Worm (Caenorhabditis elegans): Measurements from ENCODE around the gene clec-6.

The clec-6 gene

DNA sequence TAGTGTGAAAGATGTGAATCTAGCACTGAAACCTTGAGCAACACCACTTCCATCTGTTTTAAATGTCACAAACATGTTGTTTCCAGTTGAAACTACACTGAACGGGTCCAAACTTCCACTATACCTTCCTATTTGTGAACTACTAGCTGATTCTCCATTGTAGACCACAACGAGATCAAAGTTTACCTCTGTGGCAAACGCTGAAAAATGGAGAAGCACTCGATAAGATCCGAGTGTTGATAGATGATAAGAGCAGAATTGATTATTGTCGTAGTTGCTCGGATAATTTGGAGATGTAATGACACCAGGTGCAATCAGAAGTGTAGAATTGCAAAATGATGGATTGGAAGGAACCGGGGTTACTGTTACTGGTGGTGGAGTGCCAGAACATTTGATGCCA, 5.3 kb downstream of the clec-6 start:
- TF ChIP-seq elt-2 (tag; optimal IDR thresholded peaks at IDR 0.05) (peak; percentile 72), pqm-1 (tag; optimal IDR thresholded peaks at IDR 0.05) (peak; percentile 37), tbx-2 (tag; optimal IDR thresholded peaks at IDR 0.05) (no peak)

DNA sequence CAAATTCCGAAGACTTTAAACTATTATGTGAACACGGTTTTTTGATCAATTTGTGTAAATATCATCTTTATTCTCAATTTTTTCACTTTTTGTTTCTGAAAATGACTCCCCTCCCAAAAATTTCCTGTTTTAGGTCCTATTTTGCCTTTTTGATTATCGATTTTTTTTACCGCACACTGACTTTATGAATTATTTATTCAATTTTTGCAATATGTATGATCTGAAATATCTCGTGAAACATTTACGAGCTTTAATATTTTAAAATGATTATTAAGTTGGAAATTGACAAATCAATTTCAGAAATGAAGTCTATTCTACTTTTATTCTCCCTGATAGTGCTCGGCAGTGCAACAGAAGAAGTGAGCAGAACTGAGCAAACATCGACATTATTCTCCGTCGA, 7.8 kb downstream of the clec-6 start, which contains the start of gene C35D10.1:
C35D10.1 (plus strand) TSS at position 301 of the 400 bp plus-strand sequence.
- TF ChIP-seq ceh-28 (tag; optimal IDR thresholded peaks at IDR 0.05) (peak; percentile 15), nfya-1 (tag; optimal IDR thresholded peaks at IDR 0.05; ENCODE audit: insufficient read depth) (no peak)

DNA sequence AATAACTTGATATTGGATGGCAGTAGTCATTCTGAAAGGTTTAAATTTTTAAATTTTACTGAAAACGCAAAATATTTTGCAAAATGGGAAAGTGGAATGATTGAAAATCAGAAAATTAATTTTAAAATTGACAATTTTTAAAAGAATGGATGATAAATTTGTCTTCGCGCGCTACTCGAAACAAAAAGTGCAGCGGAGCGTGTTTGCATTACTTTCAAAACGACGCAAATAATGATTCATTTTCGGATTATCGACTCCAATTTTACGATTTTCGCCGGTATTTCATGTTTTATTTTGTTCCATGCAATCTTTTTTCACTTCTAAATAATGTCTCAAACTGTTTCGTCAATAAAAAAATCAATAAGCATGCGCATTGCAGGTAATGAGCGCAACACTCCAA, 9.0 kb downstream of the clec-6 start, which contains the start of the genes tost-1 and arx-6:
tost-1 (minus strand) TSS at position 31 of the 400 bp plus-strand sequence.
arx-6 (plus strand) TSS at position 378 of the 400 bp plus-strand sequence.
- TF ChIP-seq nhr-237 (tag; optimal IDR thresholded peaks at IDR 0.05) (no peak), nfya-1 (tag; optimal IDR thresholded peaks at IDR 0.05; ENCODE audit: insufficient read depth) (peak; percentile 47), egl-5 (tag; optimal IDR thresholded peaks at IDR 0.05) (no peak), skn-1 (tag; optimal IDR thresholded peaks at IDR 0.05) (peak; percentile 27), elt-2 (tag; optimal IDR thresholded peaks at IDR 0.05) (peak; percentile 3), lin-15B (tag; optimal IDR thresholded peaks at IDR 0.05) (peak; percentile 61), snpc-4 (tag; optimal IDR thresholded peaks at IDR 0.05) (peak; percentile 29)

DNA sequence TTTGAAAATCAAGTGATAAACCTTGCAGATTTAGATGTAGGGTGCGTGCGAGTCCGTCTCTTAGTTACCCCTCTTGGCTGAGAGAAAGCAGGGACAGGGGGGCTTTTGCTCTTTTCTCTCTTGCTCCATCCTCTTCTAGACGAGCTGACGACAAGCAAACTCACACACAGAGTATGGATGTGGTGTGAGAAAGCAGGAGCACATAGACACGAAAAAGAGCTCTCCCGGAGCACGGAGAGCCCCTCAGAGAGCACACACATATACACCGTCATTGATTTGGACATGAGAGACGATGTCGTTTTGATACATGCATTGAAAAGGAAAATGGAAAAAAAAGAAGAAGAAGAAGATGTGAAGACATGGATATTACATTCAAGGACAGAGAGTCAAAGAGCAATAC, 11.6 kb downstream of the clec-6 start:
- TF ChIP-seq ZK546.5 (tag; optimal IDR thresholded peaks at IDR 0.05) = no peak
- no peak for TF ChIP-seq ceh-82 (tag; optimal IDR thresholded peaks at IDR 0.05)
- TF ChIP-seq fos-1 (tag; optimal IDR thresholded peaks at IDR 0.05) = no peak
- TF ChIP-seq fkh-2 (tag; optimal IDR thresholded peaks at IDR 0.05) = no peak
- no peak for TF ChIP-seq mdl-1 (tag; optimal IDR thresholded peaks at IDR 0.05)
- no peak for TF ChIP-seq nhr-28 (tag; optimal IDR thresholded peaks at IDR 0.05)
- TF ChIP-seq fkh-10 (GFP tag; optimal IDR thresholded peaks at IDR 0.05) = peak; percentile 39

DNA sequence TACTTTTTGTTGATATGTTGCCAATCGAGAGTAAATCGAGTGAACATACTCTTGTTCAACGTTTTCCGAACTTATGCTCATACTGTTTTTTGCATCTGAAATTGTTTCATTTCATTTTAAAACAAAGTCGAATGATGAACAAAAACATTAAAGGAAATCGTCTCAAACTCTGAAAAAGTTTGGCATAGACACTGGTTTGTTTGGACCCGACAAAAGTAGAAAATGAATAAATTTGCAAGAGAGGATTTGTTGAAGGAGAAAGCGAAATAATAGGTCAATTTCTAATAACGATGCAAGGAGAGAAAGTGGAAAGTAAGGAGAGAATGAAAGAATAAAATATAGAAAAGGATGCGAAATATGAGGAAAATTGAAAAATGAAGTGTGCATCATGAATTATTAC, 12.6 kb downstream of the clec-6 start, which contains the start of gene C35D10.12:
C35D10.12 (minus strand) TSS at position 101 of the 400 bp plus-strand sequence.
- TF ChIP-seq elt-2 (tag; optimal IDR thresholded peaks at IDR 0.05) (no peak), unc-39 (tag; optimal IDR thresholded peaks at IDR 0.05) (no peak), ceh-16 (tag; optimal IDR thresholded peaks at IDR 0.05) (no peak), nfya-1 (tag; optimal IDR thresholded peaks at IDR 0.05; ENCODE audit: insufficient read depth) (no peak), snpc-4 (tag; optimal IDR thresholded peaks at IDR 0.05) (no peak), elt-3 (tag; optimal IDR thresholded peaks at IDR 0.05) (no peak), R02D3.7 (tag; optimal IDR thresholded peaks at IDR 0.05) (no peak), ceh-82 (tag; optimal IDR thresholded peaks at IDR 0.05) (no peak), nhr-28 (tag; optimal IDR thresholded peaks at IDR 0.05) (no peak)

DNA sequence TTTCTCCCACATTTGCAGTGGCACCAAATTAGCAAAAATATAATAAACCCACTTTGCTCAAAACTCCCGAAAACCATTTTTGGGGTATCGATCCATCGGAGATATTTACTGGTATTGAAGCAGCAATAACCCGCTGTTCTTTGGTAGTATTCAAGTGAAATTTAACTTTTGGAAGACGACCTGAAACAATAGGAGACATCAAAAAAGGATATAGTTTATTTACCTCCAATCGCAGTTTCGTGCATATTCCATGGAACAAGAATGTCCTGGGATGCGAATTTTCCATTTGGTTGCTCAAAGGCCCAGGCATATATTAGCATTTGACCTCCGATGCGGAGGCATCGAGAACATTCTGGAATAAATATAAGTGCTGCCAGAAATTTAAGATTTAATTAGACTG, 13.8 kb downstream of the clec-6 start:
- TF ChIP-seq ZK546.5 (tag; optimal IDR thresholded peaks at IDR 0.05) = no peak
- TF ChIP-seq nhr-12 (tag; optimal IDR thresholded peaks at IDR 0.05) = no peak
- TF ChIP-seq pha-4 (tag; optimal IDR thresholded peaks at IDR 0.05) = no peak
- TF ChIP-seq eor-1 (tag; optimal IDR thresholded peaks at IDR 0.05) = no peak
- TF ChIP-seq ceh-82 (tag; optimal IDR thresholded peaks at IDR 0.05) = no peak
- no peak for TF ChIP-seq tbx-2 (tag; optimal IDR thresholded peaks at IDR 0.05)
- no peak for TF ChIP-seq egl-5 (tag; optimal IDR thresholded peaks at IDR 0.05)
- TF ChIP-seq ztf-11 (tag; optimal IDR thresholded peaks at IDR 0.05) = no peak
- no peak for TF ChIP-seq sea-2 (GFP tag; optimal IDR thresholded peaks at IDR 0.05)
- TF ChIP-seq mml-1 (tag; optimal IDR thresholded peaks at IDR 0.05) = no peak
- no peak for TF ChIP-seq elt-3 (tag; optimal IDR thresholded peaks at IDR 0.05)
- no peak for TF ChIP-seq nhr-43 (tag; optimal IDR thresholded peaks at IDR 0.05; ENCODE audit: poor library complexity, severe bottlenecking)

DNA sequence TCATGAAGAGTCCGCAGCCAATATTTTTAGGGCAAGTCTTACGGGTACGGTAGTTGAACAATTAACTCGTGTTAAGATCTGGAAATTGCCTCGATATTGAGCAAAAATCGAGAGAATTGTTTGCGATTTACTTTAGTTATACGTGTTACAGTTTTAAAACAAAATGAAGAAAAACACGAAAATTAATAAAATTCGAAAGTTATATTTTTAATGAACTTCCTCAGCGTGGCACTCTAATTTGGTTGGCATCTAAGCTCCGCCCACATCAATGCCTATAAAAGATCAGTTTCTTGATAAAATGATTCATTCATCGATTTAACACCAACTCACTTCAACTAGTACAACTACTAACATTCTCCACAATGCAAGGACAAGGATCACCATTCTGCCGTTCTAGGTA, 16.8 kb downstream of the clec-6 start, which contains the start of gene gipc-1:
gipc-1 (plus strand) TSS at position 301 of the 400 bp plus-strand sequence.
- TF ChIP-seq ceh-28 (tag; optimal IDR thresholded peaks at IDR 0.05) (no peak), ama-1 (optimal IDR thresholded peaks at IDR 0.05) (no peak), unc-39 (tag; optimal IDR thresholded peaks at IDR 0.05) (no peak), nhr-11 (tag; optimal IDR thresholded peaks at IDR 0.05) (no peak), elt-3 (tag; optimal IDR thresholded peaks at IDR 0.05) (no peak), pha-4 (tag; optimal IDR thresholded peaks at IDR 0.05) (no peak), fkh-10 (GFP tag; optimal IDR thresholded peaks at IDR 0.05) (no peak), fkh-2 (tag; optimal IDR thresholded peaks at IDR 0.05) (no peak), nhr-76 (tag; optimal IDR thresholded peaks at IDR 0.05) (no peak), snpc-4 (tag; optimal IDR thresholded peaks at IDR 0.05) (no peak), egl-5 (tag; optimal IDR thresholded peaks at IDR 0.05) (no peak), mml-1 (tag; optimal IDR thresholded peaks at IDR 0.05) (no peak), pqm-1 (tag; optimal IDR thresholded peaks at IDR 0.05) (no peak), nhr-12 (tag; optimal IDR thresholded peaks at IDR 0.05) (no peak)

Data from whole organism, L3 larva.